Worm (Caenorhabditis elegans): ENCODE data around the gene T28A11.16.

DNA sequence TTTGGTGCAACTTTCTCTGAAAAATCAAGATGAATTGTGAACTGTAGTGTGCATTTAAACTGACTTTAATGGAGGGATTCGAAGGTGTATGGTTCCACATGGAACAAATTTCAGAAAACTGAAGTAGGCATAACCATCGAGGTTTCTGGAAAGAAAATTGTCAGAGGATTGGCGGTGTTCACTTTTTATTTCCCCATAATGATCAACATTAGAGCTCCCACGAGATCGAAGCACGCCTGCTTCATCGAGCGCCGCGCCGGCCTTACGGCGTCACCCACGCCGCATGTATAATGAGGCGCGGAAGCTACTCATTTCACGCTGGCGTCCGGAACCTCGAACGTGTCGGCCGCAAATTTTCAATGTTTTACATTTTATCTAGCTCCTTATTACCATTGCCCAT, 29.1 kb upstream of the T28A11.16 start:
- TF ChIP-seq hlh-30 (tag; optimal IDR thresholded peaks at IDR 0.05; ENCODE audit: insufficient read depth): no peak
- no peak for TF ChIP-seq mdl-1 (tag; optimal IDR thresholded peaks at IDR 0.05)
- TF ChIP-seq aly-2 (tag; optimal IDR thresholded peaks at IDR 0.05): no peak
- TF ChIP-seq nhr-76 (tag; optimal IDR thresholded peaks at IDR 0.05): no peak
